Fruit fly (Drosophila melanogaster): ENCODE results near the gene Sgs8.

Gene Sgs8

DNA sequence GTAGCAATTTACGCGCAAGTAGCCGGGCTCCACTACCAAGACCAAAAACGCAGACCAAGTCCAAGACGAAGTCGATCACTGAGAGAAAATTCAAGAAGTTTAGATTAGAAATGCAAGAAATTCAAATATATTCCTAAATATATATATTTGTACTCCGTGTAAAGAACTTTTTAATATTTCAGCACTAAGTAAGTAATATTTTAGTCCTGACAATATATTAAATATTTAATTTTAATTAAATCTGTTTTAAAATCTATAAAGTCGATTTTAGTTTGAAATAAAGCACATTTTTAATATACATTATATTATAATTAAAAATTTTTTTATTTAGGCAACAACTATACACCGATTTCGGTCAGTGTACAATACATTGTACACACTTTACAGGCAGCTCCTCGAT, 42.2 kb downstream of the Sgs8 start (continued):
- TF ChIP-seq CG18262 (tag; optimal IDR thresholded peaks at IDR 0.05) (peak; percentile 66), CG13296 (GFP tag; optimal IDR thresholded peaks at IDR 0.05) (peak; percentile 3), D (optimal IDR thresholded peaks at IDR 0.05) (no peak), D (GFP tag; optimal IDR thresholded peaks at IDR 0.05) (peak; percentile 23), CG11560 (tag; IDR thresholded peaks at IDR 0.05) (no peak), p53 (GFP tag; optimal IDR thresholded peaks at IDR 0.05) (no peak), Atf6 (GFP tag; IDR thresholded peaks at IDR 0.05) (no peak), Sox102F (GFP tag; optimal IDR thresholded peaks at IDR 0.05) (peak; percentile 56), dmrt99B (tag; optimal IDR thresholded peaks at IDR 0.05) (peak; percentile 55), CG10979 (tag; optimal IDR thresholded peaks at IDR 0.05) (peak; percentile 52), CG31388 (GFP tag; optimal IDR thresholded peaks at IDR 0.05) (no peak), D19A (tag; optimal IDR thresholded peaks at IDR 0.05) (peak; percentile 39), TFAM (GFP tag; optimal IDR thresholded peaks at IDR 0.05) (no peak), ssp (GFP tag; IDR thresholded peaks at IDR 0.05) (0 out of 2 replicates have a peak, but pooled peaks have one; percentile 16), caup (GFP tag; optimal IDR thresholded peaks at IDR 0.05; ENCODE audit: severe bottlenecking) (peak; percentile 7), CG4854 (GFP tag; optimal IDR thresholded peaks at IDR 0.05) (no peak), Ssrp (tag; optimal IDR thresholded peaks at IDR 0.05) (peak; percentile 27), lmd (GFP tag; IDR thresholded peaks at IDR 0.05) (no peak), CG13424 (tag; optimal IDR thresholded peaks at IDR 0.05) (peak; percentile 48), nerfin-1 (tag; optimal IDR thresholded peaks at IDR 0.05) (no peak), sisA (GFP tag; IDR thresholded peaks at IDR 0.05) (no peak), Fer3 (tag; optimal IDR thresholded peaks at IDR 0.05) (no peak), CG8388 (GFP tag; optimal IDR thresholded peaks at IDR 0.05) (peak; percentile 30), Xrp1 (GFP tag; IDR thresholded peaks at IDR 0.05) (0 out of 2 replicates have a peak, but pooled peaks have one; percentile 15), CG10267 (tag; optimal IDR thresholded peaks at IDR 0.05) (peak; percentile 35), lola (GFP tag; optimal IDR thresholded peaks at IDR 0.05) (peak in 1 of 3 experiments; percentile 47), oc (tag; optimal IDR thresholded peaks at IDR 0.05) (no peak), dmrt11E (tag; optimal IDR thresholded peaks at IDR 0.05) (peak; percentile 47), CG17568 (GFP tag; optimal IDR thresholded peaks at IDR 0.05) (no peak), CG13775 (GFP tag; optimal IDR thresholded peaks at IDR 0.05) (peak; percentile 34), Hr51 (GFP tag; optimal IDR thresholded peaks at IDR 0.05) (peak in 1 of 2 experiments; percentile 68), tgo (GFP tag; IDR thresholded peaks at IDR 0.05) (peak; percentile 27; the same call in 1 of the 3 replicates), abd-A (tag; optimal IDR thresholded peaks at IDR 0.05) (no peak), Max (GFP tag; optimal IDR thresholded peaks at IDR 0.05) (no peak), az2 (GFP tag; optimal IDR thresholded peaks at IDR 0.05) (no peak), trem (tag; optimal IDR thresholded peaks at IDR 0.05) (no peak), CG2712 (tag; optimal IDR thresholded peaks at IDR 0.05) (peak; percentile 67), Ets65A (GFP tag) (peak; percentile 46), ATbp (GFP tag; optimal IDR thresholded peaks at IDR 0.05) (no peak), gt (GFP tag; IDR thresholded peaks at IDR 0.05) (no peak), CG6689 (GFP tag; IDR thresholded peaks at IDR 0.05) (peak; percentile 43; the same call in 1 of the 2 replicates), CG34376 (GFP tag; optimal IDR thresholded peaks at IDR 0.05) (no peak), CG15269 (tag; optimal IDR thresholded peaks at IDR 0.05) (peak; percentile 41), CG8281 (tag; optimal IDR thresholded peaks at IDR 0.05) (no peak), rib (GFP tag; IDR thresholded peaks at IDR 0.05) (no peak), CG15479 (GFP tag; optimal IDR thresholded peaks at IDR 0.05) (no peak), fu2 (GFP tag; optimal IDR thresholded peaks at IDR 0.05) (no peak), CG8924 (tag; optimal IDR thresholded peaks at IDR 0.05) (peak; percentile 61), phol (tag; optimal IDR thresholded peaks at IDR 0.05) (peak; percentile 45), CG7839 (tag; optimal IDR thresholded peaks at IDR 0.05) (peak; percentile 63)
